Worm (Caenorhabditis elegans): ENCODE measurements around the gene tnc-2.

DNA sequence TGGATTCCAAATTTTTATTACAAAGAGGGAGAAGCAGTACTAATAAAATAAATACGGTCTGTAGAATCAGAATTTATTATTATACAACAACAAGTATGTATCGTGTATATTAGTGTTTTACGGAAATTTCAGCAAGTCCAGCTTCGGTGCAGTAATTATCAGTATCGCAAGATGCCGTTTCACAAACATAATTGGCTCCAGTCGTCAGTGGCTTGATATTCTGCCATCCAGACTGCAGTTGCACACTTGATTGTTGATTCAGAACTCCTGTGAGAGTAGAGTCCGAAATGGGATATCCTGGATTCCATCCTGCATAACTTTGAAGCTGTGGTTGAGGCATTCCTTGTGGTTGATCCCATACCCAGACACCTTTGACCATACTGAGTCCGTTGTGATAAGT is 13.4 kb downstream of the tnc-2 start:
- no peak for TF ChIP-seq lin-35 (GFP tag; optimal IDR thresholded peaks at IDR 0.05)
- no peak for TF ChIP-seq ztf-25 (GFP tag; IDR thresholded peaks at IDR 0.05)
- TF ChIP-seq unc-130 (GFP tag; optimal IDR thresholded peaks at IDR 0.05), result no peak
- no peak for TF ChIP-seq somi-1 (GFP tag; optimal IDR thresholded peaks at IDR 0.05)
- no peak for TF ChIP-seq atf-7 (tag; optimal IDR thresholded peaks at IDR 0.05)
- TF ChIP-seq ztf-18 (tag; optimal IDR thresholded peaks at IDR 0.05), result no peak
- no peak for TF ChIP-seq lsy-27 (tag; optimal IDR thresholded peaks at IDR 0.05; ENCODE audit: borderline replicate concordance, insufficient read depth)
- no peak for TF ChIP-seq pha-4 (tag; optimal IDR thresholded peaks at IDR 0.05)
- no peak for TF ChIP-seq ztf-28 (GFP tag; IDR thresholded peaks at IDR 0.05)
- no peak for TF ChIP-seq ama-1 (optimal IDR thresholded peaks at IDR 0.05)
- TF ChIP-seq ama-1 (GFP tag; optimal IDR thresholded peaks at IDR 0.05), result no peak
- TF ChIP-seq hlh-12 (tag; optimal IDR thresholded peaks at IDR 0.05), result no peak
- no peak for TF ChIP-seq ztf-22 (GFP tag; optimal IDR thresholded peaks at IDR 0.05)
- TF ChIP-seq gei-17 (GFP tag; optimal IDR thresholded peaks at IDR 0.05), result no peak

All from whole organism, young adult.